Worm (Caenorhabditis elegans) whole organism, mixed stage, embryonic: Measurements from ENCODE around the gene col-130.

Source experiments
- mls-2 ChIP-seq: sonication (generic microtip); optimal IDR thresholded peaks from 2 replicates; lab custom pipeline; 2016; ENCODE audit warnings: mild to moderate bottlenecking, missing genetic modification characterization, moderate library complexity, missing compliant biosample characterization
- nhr-237 ChIP-seq: fragments of 150-350 bp; optimal IDR thresholded peaks from 2 replicates; lab custom pipeline; 2014; ENCODE audit warnings: missing biosample characterization, missing genetic modification characterization
- pha-4 ChIP-seq: fragments of 150-350 bp; optimal IDR thresholded peaks from 2 replicates; lab custom pipeline; 2018; ENCODE audit warnings: missing biosample characterization, missing genetic modification reagents, missing genetic modification characterization
- unc-62 ChIP-seq: fragments of 150-350 bp; optimal IDR thresholded peaks from 2 replicates; lab custom pipeline; 2014; ENCODE audit warnings: missing biosample characterization, missing genetic modification reagents, missing genetic modification characterization
- ztf-11 ChIP-seq: fragments of 150-350 bp; optimal IDR thresholded peaks from 2 replicates; lab custom pipeline; 2014; ENCODE audit warnings: missing biosample characterization, missing genetic modification characterization

ce11 chrIV:12403440-12403839 is 24.9 kb downstream of the col-130 start:
- TF ChIP-seq unc-62 (GFP tag; lab: Kevin White, UChicago), result no peak
- no peak for TF ChIP-seq mls-2 (tag; lab: Kevin White, UChicago)
- TF ChIP-seq pha-4 (tag; lab: Kevin White, UChicago), result no peak
- no peak for TF ChIP-seq ztf-11 (tag; lab: Kevin White, UChicago)
- TF ChIP-seq nhr-237, result no peak
